Worm (Caenorhabditis elegans): ENCODE results near the gene gst-16.

gst-16 gene

DNA sequence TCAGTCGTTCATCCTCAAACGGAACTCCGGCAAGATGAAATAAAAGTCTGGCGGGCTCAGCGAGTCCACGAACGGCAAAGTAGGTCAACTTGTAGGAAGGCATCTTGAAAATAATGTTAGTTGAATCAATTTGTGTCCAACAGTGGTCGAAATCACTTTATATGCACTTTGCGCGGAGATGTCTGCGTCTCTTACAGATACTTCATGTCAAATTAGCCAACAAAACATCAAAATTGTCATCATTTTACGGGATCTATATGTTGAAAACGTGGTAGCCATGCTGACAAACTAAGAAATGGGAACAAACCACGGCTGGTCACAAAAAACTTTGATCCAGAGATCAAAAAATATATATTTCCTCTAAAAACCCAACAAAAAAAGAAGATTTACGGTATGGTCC lies 6.4 kb downstream of the gst-16 start, which contains the start of gene gst-12:
Gene gst-12, minus strand, starts transcription at position 254 of the 400 bp plus-strand sequence.
- peak; percentile 86 for TF ChIP-seq skn-1 (tag; optimal IDR thresholded peaks at IDR 0.05)
- no peak for TF ChIP-seq nhr-237 (tag; optimal IDR thresholded peaks at IDR 0.05)
- TF ChIP-seq irx-1 (tag; optimal IDR thresholded peaks at IDR 0.05): no peak
- no peak for TF ChIP-seq C16A3.4 (tag; optimal IDR thresholded peaks at IDR 0.05)
- no peak for TF ChIP-seq mdl-1 (tag; optimal IDR thresholded peaks at IDR 0.05)
- TF ChIP-seq sptf-1 (tag; optimal IDR thresholded peaks at IDR 0.05): no peak
- TF ChIP-seq mef-2 (tag; optimal IDR thresholded peaks at IDR 0.05): no peak
- TF ChIP-seq ztf-4 (tag; optimal IDR thresholded peaks at IDR 0.05): no peak
- no peak for TF ChIP-seq unc-86 (tag; optimal IDR thresholded peaks at IDR 0.05)
- no peak for TF ChIP-seq mab-9 (GFP tag; IDR thresholded peaks at IDR 0.05)
- no peak for TF ChIP-seq hlh-4 (tag; optimal IDR thresholded peaks at IDR 0.05)
- TF ChIP-seq elt-2 (tag; optimal IDR thresholded peaks at IDR 0.05): no peak
- no peak for TF ChIP-seq lin-39 (tag; optimal IDR thresholded peaks at IDR 0.05)
- TF ChIP-seq nhr-20 (tag; optimal IDR thresholded peaks at IDR 0.05): peak; percentile 71
- TF ChIP-seq ceh-63 (GFP tag; optimal IDR thresholded peaks at IDR 0.05): no peak
- TF ChIP-seq fkh-4 (tag; optimal IDR thresholded peaks at IDR 0.05; ENCODE audit: borderline replicate concordance): no peak
- no peak for TF ChIP-seq egl-27 (tag; optimal IDR thresholded peaks at IDR 0.05)
- TF ChIP-seq sox-4 (tag; optimal IDR thresholded peaks at IDR 0.05): no peak
- no peak for TF ChIP-seq nhr-12 (tag; optimal IDR thresholded peaks at IDR 0.05)
- peak; percentile 77 for TF ChIP-seq nhr-85 (tag)
- TF ChIP-seq nhr-71 (tag; optimal IDR thresholded peaks at IDR 0.05): peak; percentile 29
- TF ChIP-seq lin-14 (GFP tag; optimal IDR thresholded peaks at IDR 0.05): peak; percentile 50
- TF ChIP-seq ceh-8 (GFP tag; optimal IDR thresholded peaks at IDR 0.05): no peak
- no peak for TF ChIP-seq lsy-2 (tag; optimal IDR thresholded peaks at IDR 0.05)
- TF ChIP-seq dsc-1 (tag; optimal IDR thresholded peaks at IDR 0.05): no peak
- TF ChIP-seq fos-1 (tag; optimal IDR thresholded peaks at IDR 0.05): no peak
- no peak for TF ChIP-seq F16B12.6 (tag; optimal IDR thresholded peaks at IDR 0.05)
- TF ChIP-seq nhr-28 (tag; optimal IDR thresholded peaks at IDR 0.05): no peak
- no peak for TF ChIP-seq ceh-82 (tag; optimal IDR thresholded peaks at IDR 0.05)
- no peak for TF ChIP-seq swsn-7 (tag; optimal IDR thresholded peaks at IDR 0.05)
- no peak for TF ChIP-seq unc-130 (tag; optimal IDR thresholded peaks at IDR 0.05)
- TF ChIP-seq C04F5.9 (tag; optimal IDR thresholded peaks at IDR 0.05): no peak
- no peak for TF ChIP-seq dpl-1 (GFP tag; optimal IDR thresholded peaks at IDR 0.05)
- no peak for TF ChIP-seq unc-30 (tag; optimal IDR thresholded peaks at IDR 0.05)
- TF ChIP-seq Y116A8C.19 (tag; optimal IDR thresholded peaks at IDR 0.05; ENCODE audit: borderline replicate concordance): no peak
- no peak for TF ChIP-seq pax-3 (tag; optimal IDR thresholded peaks at IDR 0.05)
- no peak for TF ChIP-seq nhr-77 (tag; optimal IDR thresholded peaks at IDR 0.05)
- no peak for TF ChIP-seq ztf-11 (tag; optimal IDR thresholded peaks at IDR 0.05)
- no peak for TF ChIP-seq alr-1 (tag; optimal IDR thresholded peaks at IDR 0.05; ENCODE audit: borderline replicate concordance)
- TF ChIP-seq blmp-1 (tag; optimal IDR thresholded peaks at IDR 0.05): no peak
- no peak for TF ChIP-seq nhr-90 (tag; optimal IDR thresholded peaks at IDR 0.05; ENCODE audit: poor library complexity)
- no peak for TF ChIP-seq elt-3 (tag; optimal IDR thresholded peaks at IDR 0.05)
- no peak for TF ChIP-seq aly-2 (tag; optimal IDR thresholded peaks at IDR 0.05)
- no peak for TF ChIP-seq hpl-2 (GFP tag; optimal IDR thresholded peaks at IDR 0.05)
- TF ChIP-seq rnt-1 (tag; optimal IDR thresholded peaks at IDR 0.05): no peak
- no peak for TF ChIP-seq tlp-1 (tag; optimal IDR thresholded peaks at IDR 0.05)
- no peak for TF ChIP-seq zip-4 (GFP tag; optimal IDR thresholded peaks at IDR 0.05)
- TF ChIP-seq lir-3 (tag; optimal IDR thresholded peaks at IDR 0.05; ENCODE audit: poor library complexity): no peak
- TF ChIP-seq unc-98 (GFP tag; IDR thresholded peaks at IDR 0.05): no peak
- TF ChIP-seq mep-1 (tag; optimal IDR thresholded peaks at IDR 0.05): no peak
- no peak for TF ChIP-seq ceh-90 (tag; optimal IDR thresholded peaks at IDR 0.05)
- peak; percentile 2 for TF ChIP-seq fkh-8 (tag; optimal IDR thresholded peaks at IDR 0.05)
- no peak for TF ChIP-seq hlh-17 (GFP tag; optimal IDR thresholded peaks at IDR 0.05; ENCODE audit: borderline replicate concordance)
- TF ChIP-seq jun-1 (tag; optimal IDR thresholded peaks at IDR 0.05): no peak

All from whole organism, L1 larva.